Fruit fly (Drosophila melanogaster) whole organism, embryonic: ENCODE data around the gene RhoGAPp190.
A peak's percentile ranks its signal among the peaks of the same experiment; 100 is the strongest.

Experiments
- Adf1 ChIP-seq: fragments of 200-800 bp; sonication (Bioruptor generic); IDR thresholded peaks from 2 replicates; pipeline ENCODE4 v1.3.6; 2022; ENCODE audit warnings: missing biosample characterization, missing genetic modification characterization
- CG10209 ChIP-seq: fragments of 200-800 bp; sonication (Bioruptor generic); optimal IDR thresholded peaks from 3 replicates; lab custom pipeline; 2017; ENCODE audit warnings: missing biosample characterization, mild to moderate bottlenecking, missing genetic modification characterization, missing genetic modification reagents
- CG10654 ChIP-seq: fragments of 200-800 bp; sonication (Bioruptor generic); optimal IDR thresholded peaks from 2 replicates; lab custom pipeline; 2016; ENCODE audit warnings: missing biosample characterization, missing genetic modification characterization
- CG10979 ChIP-seq: fragments of 200-800 bp; sonication (Bioruptor generic); optimal IDR thresholded peaks from 2 replicates; lab custom pipeline; 2018; ENCODE audit warnings: missing biosample characterization, mild to moderate bottlenecking, missing genetic modification characterization, moderate library complexity
- CG11085 ChIP-seq: fragments of 200-800 bp; sonication (Bioruptor generic); IDR thresholded peaks from 2 replicates; pipeline ENCODE4 v1.3.6; 2022; ENCODE audit warnings: missing biosample characterization, missing genetic modification characterization
- CG11504 ChIP-seq: fragments of 200-800 bp; sonication (Bioruptor generic); optimal IDR thresholded peaks from 3 replicates; lab custom pipeline; 2019; ENCODE audit warnings: missing biosample characterization, mild to moderate bottlenecking, missing genetic modification characterization, moderate library complexity
- CG11695 ChIP-seq: fragments of 200-800 bp; sonication (Bioruptor generic); IDR thresholded peaks from 3 replicates; pipeline ENCODE4 v1.3.6; 2022; ENCODE audit warnings: missing biosample characterization, missing genetic modification characterization
- CG13123 ChIP-seq: fragments of 200-800 bp; sonication (Bioruptor generic); optimal IDR thresholded peaks from 2 replicates; lab custom pipeline; 2016; ENCODE audit warnings: missing biosample characterization, missing genetic modification characterization
- CG14050 ChIP-seq: fragments of 200-800 bp; sonication (Bioruptor generic); IDR thresholded peaks from 3 replicates; pipeline ENCODE4 v1.3.6; 2022; ENCODE audit warnings: missing biosample characterization, missing genetic modification characterization
- CG15073 ChIP-seq: fragments of 200-800 bp; sonication (Bioruptor generic); optimal IDR thresholded peaks from 2 replicates; lab custom pipeline; 2016; ENCODE audit warnings: missing biosample characterization, missing genetic modification characterization
- CG18262 ChIP-seq: fragments of 200-800 bp; optimal IDR thresholded peaks from 3 replicates; lab custom pipeline; 2019; ENCODE audit warnings: missing biosample characterization, mild to moderate bottlenecking, missing genetic modification characterization, moderate library complexity
- CG2678 ChIP-seq: fragments of 200-800 bp; sonication (Bioruptor generic); optimal IDR thresholded peaks from 3 replicates; lab custom pipeline; 2019; ENCODE audit warnings: missing biosample characterization, mild to moderate bottlenecking, missing genetic modification characterization, moderate library complexity
- CG4360 ChIP-seq: fragments of 200-800 bp; sonication (Bioruptor generic); IDR thresholded peaks from 2 replicates; pipeline ENCODE4 v1.3.6; 2022; ENCODE audit warnings: missing biosample characterization, missing genetic modification characterization
- CG6683 ChIP-seq: fragments of 200-800 bp; sonication (Bioruptor generic); optimal IDR thresholded peaks from 2 replicates; lab custom pipeline; 2017; ENCODE audit warnings: missing biosample characterization, mild to moderate bottlenecking, missing genetic modification characterization, missing genetic modification reagents
- CG7839 ChIP-seq: fragments of 200-800 bp; sonication (Bioruptor generic); optimal IDR thresholded peaks from 3 replicates; lab custom pipeline; 2018; ENCODE audit warnings: missing biosample characterization, mild to moderate bottlenecking, missing genetic modification characterization, moderate library complexity
- CG8924 ChIP-seq: fragments of 200-800 bp; optimal IDR thresholded peaks from 3 replicates; lab custom pipeline; 2019; ENCODE audit warnings: missing biosample characterization, mild to moderate bottlenecking, missing genetic modification characterization, moderate library complexity
- Drgx ChIP-seq: fragments of 200-800 bp; sonication (Bioruptor generic); IDR thresholded peaks from 2 replicates; pipeline ENCODE4 v1.3.6; 2022; ENCODE audit warnings: missing biosample characterization, missing genetic modification characterization
- Fer2 ChIP-seq: fragments of 200-800 bp; sonication (Bioruptor generic); optimal IDR thresholded peaks from 2 replicates; lab custom pipeline; 2018; ENCODE audit warnings: missing biosample characterization, mild to moderate bottlenecking, missing genetic modification characterization, moderate library complexity
- Hmr ChIP-seq: fragments of 200-800 bp; sonication (Bioruptor generic); optimal IDR thresholded peaks from 3 replicates; lab custom pipeline; 2017; ENCODE audit warnings: mild to moderate bottlenecking, missing biosample characterization, missing genetic modification reagents, missing genetic modification characterization
- Hsf ChIP-seq: fragments of 200-800 bp; sonication (Bioruptor generic); optimal IDR thresholded peaks from 3 replicates; lab custom pipeline; 2016; ENCODE audit warnings: missing biosample characterization, missing genetic modification characterization
- MESR4 ChIP-seq: fragments of 200-800 bp; sonication (Bioruptor generic); optimal IDR thresholded peaks from 2 replicates; lab custom pipeline; 2018; ENCODE audit warnings: missing biosample characterization, mild to moderate bottlenecking, missing genetic modification characterization, moderate library complexity
- Oli ChIP-seq: fragments of 200-800 bp; sonication (Bioruptor generic); optimal IDR thresholded peaks from 2 replicates; lab custom pipeline; 2018; ENCODE audit warnings: missing biosample characterization, mild to moderate bottlenecking, missing genetic modification characterization, moderate library complexity
- Spps ChIP-seq: fragments of 200-800 bp; sonication (Bioruptor generic); optimal IDR thresholded peaks from 2 replicates; lab custom pipeline; 2018; ENCODE audit warnings: missing biosample characterization, mild to moderate bottlenecking, missing genetic modification characterization
- al ChIP-seq: fragments of 200-800 bp; sonication (Bioruptor generic); IDR thresholded peaks from 2 replicates; pipeline ENCODE4 v1.3.6; 2022; ENCODE audit warnings: missing biosample characterization, missing genetic modification characterization
- br ChIP-seq: fragments of >200 bp; optimal IDR thresholded peaks from 2 replicates; lab custom pipeline; 2017
- bsh ChIP-seq, 2 experiments: fragments of 200-800 bp; sonication (Bioruptor generic); optimal IDR thresholded peaks; 2 replicates each; lab custom pipeline; 2017 to 2018; ENCODE audit warnings: mild to moderate bottlenecking in 2 of 2, missing biosample characterization in 2 of 2, missing genetic modification characterization in 2 of 2, moderate library complexity in 1 of 2
- chinmo ChIP-seq: fragments of 200-800 bp; sonication (Bioruptor generic); IDR thresholded peaks from 4 replicates; pipeline ENCODE4 v1.3.6; 2022; ENCODE audit warnings: missing biosample characterization, missing genetic modification characterization; ENCODE audit not compliant: partially characterized antibody
- ci ChIP-seq: fragments of 200-800 bp; sonication (Bioruptor generic); IDR thresholded peaks from 3 replicates; pipeline ENCODE4 v1.3.6; 2022; ENCODE audit warnings: missing biosample characterization, missing genetic modification characterization
- cwo ChIP-seq: fragments of 200-800 bp; sonication (Bioruptor generic); optimal IDR thresholded peaks from 3 replicates; lab custom pipeline; 2017; ENCODE audit warnings: missing biosample characterization, missing genetic modification characterization, mild to moderate bottlenecking, moderate library complexity, missing genetic modification reagents
- dmrt99B ChIP-seq: fragments of 200-800 bp; sonication (Bioruptor generic); optimal IDR thresholded peaks from 2 replicates; lab custom pipeline; 2018; ENCODE audit warnings: missing biosample characterization, mild to moderate bottlenecking, missing genetic modification characterization, moderate library complexity
- emc ChIP-seq: fragments of 200-800 bp; sonication (Bioruptor generic); optimal IDR thresholded peaks from 2 replicates; lab custom pipeline; 2016; ENCODE audit warnings: missing biosample characterization, missing genetic modification characterization
- eve ChIP-seq, 2 experiments: fragments of >200 bp; optimal IDR thresholded peaks; 2 replicates each; lab custom pipeline; 2017; ENCODE audit warnings: missing biosample characterization in 2 of 2, missing genetic modification characterization in 2 of 2
- gem ChIP-seq: fragments of 200-800 bp; sonication (Bioruptor generic); optimal IDR thresholded peaks from 2 replicates; lab custom pipeline; 2019; ENCODE audit warnings: missing biosample characterization, mild to moderate bottlenecking, missing genetic modification characterization, moderate library complexity
- gsb-n ChIP-seq: fragments of 200-800 bp; sonication (Bioruptor generic); optimal IDR thresholded peaks from 3 replicates; lab custom pipeline; 2018; ENCODE audit warnings: missing biosample characterization, mild to moderate bottlenecking, missing genetic modification characterization
- ind ChIP-seq: fragments of 200-800 bp; sonication (Bioruptor generic); optimal IDR thresholded peaks from 3 replicates; lab custom pipeline; 2016; ENCODE audit warnings: missing biosample characterization, missing genetic modification characterization
- knrl ChIP-seq: fragments of 200-800 bp; sonication (Bioruptor generic); IDR thresholded peaks from 3 replicates; pipeline ENCODE4 v1.3.6; 2022; ENCODE audit warnings: missing biosample characterization, missing genetic modification characterization; ENCODE audit not compliant: partially characterized antibody
- lov ChIP-seq, 2 experiments: fragments of 200-800 bp in 1 of 2; fragments of >200 bp in 1 of 2; sonication (Bioruptor generic) in 1 of 2; IDR thresholded peaks in 1 of 2; optimal IDR thresholded peaks in 1 of 2; 2 replicates in 1 of 2; 3 replicates in 1 of 2; pipeline versions ENCODE4 v1.3.6 to Lab custom; 2017 to 2022; ENCODE audit warnings: missing biosample characterization in 1 of 2, missing genetic modification characterization in 1 of 2
- nom ChIP-seq: fragments of 200-800 bp; sonication (Bioruptor generic); optimal IDR thresholded peaks from 2 replicates; lab custom pipeline; 2017; ENCODE audit warnings: missing biosample characterization, missing genetic modification characterization, mild to moderate bottlenecking, moderate library complexity, missing genetic modification reagents
- row ChIP-seq: fragments of 200-800 bp; sonication (Bioruptor generic); IDR thresholded peaks from 3 replicates; pipeline ENCODE4 v1.3.6; 2022; ENCODE audit warnings: missing biosample characterization, missing genetic modification characterization
- salm ChIP-seq: fragments of 200-800 bp; sonication (Bioruptor generic); optimal IDR thresholded peaks from 2 replicates; lab custom pipeline; 2018; ENCODE audit warnings: missing biosample characterization, mild to moderate bottlenecking, missing genetic modification characterization
- sens ChIP-seq: fragments of 200-800 bp; sonication (Bioruptor generic); peaks from one replicate; lab custom pipeline; 2016; ENCODE audit warnings: missing biosample characterization, missing genetic modification characterization
- tna ChIP-seq: fragments of 200-800 bp; sonication (Bioruptor generic); IDR thresholded peaks from 2 replicates; pipeline ENCODE4 v1.3.6; 2022; ENCODE audit warnings: missing biosample characterization, missing genetic modification characterization; ENCODE audit not compliant: partially characterized antibody
- usp ChIP-seq: fragments of >200 bp; optimal IDR thresholded peaks from 2 replicates; lab custom pipeline; 2017; ENCODE audit warnings: missing biosample characterization, missing genetic modification characterization

Gene RhoGAPp190

dm6 chrX:17694873-17695446 is 42.6 kb upstream of the RhoGAPp190 start (continued):
- TF ChIP-seq Hmr (GFP tag; lab: Kevin White, UChicago) (peak; percentile 5), CG6683 (GFP tag; lab: Kevin White, UChicago) (peak; percentile 6), emc (GFP tag; lab: Kevin White, UChicago) (no peak), bsh (GFP tag; optimal IDR thresholded peaks at IDR 0.05; lab: Kevin White, UChicago) (peak in 1 of 2 experiments; percentile 3), CG11695 (GFP tag; lab: Robert Waterston, UW) (0 out of 3 replicates have a peak, but pooled peaks have one; percentile 25), MESR4 (GFP tag; lab: Kevin White, UChicago) (no peak), al (GFP tag; lab: Robert Waterston, UW) (no peak), br (lab: Kevin White, UChicago) (no peak), CG10654 (no peak), usp (GFP tag; lab: Kevin White, UChicago) (no peak), CG11085 (GFP tag; lab: Robert Waterston, UW) (no peak)

- TF ChIP-seq sens (no peak), CG15073 (GFP tag; lab: Kevin White, UChicago) (no peak), ci (GFP tag; lab: Robert Waterston, UW) (no peak), tna (0 out of 2 replicates have a peak, but pooled peaks have one; percentile 14), Drgx (GFP tag; lab: Robert Waterston, UW) (peak; percentile 56; the same call in 1 of the 2 replicates), lov (optimal IDR thresholded peaks at IDR 0.05; lab: Kevin White, UChicago) (no peak), lov (GFP tag; IDR thresholded peaks at IDR 0.05; lab: Robert Waterston, UW) (0 out of 3 replicates have a peak, but pooled peaks have one; percentile 4), chinmo (GFP tag; lab: Robert Waterston, UW) (0 out of 4 replicates have a peak, but pooled peaks have one; percentile 34), row (GFP tag; lab: Robert Waterston, UW) (peak; percentile 23; the same call in 1 of the 3 replicates), Adf1 (peak; percentile 55), nom (GFP tag; lab: Kevin White, UChicago) (peak; percentile 77), bsh (GFP tag; optimal IDR thresholded peaks at IDR 0.05; lab: Kevin White, UChicago) (peak in 1 of 2 experiments; percentile 60)
Observed at dm6 chrX:17693981-17694872, 41.9 kb upstream of the RhoGAPp190 start.

- peak; percentile 32 for TF ChIP-seq CG2678 (tag; lab: Kevin White, UChicago)
- TF ChIP-seq CG13123, result no peak
- TF ChIP-seq sens, result peak; percentile 12
- TF ChIP-seq CG4360 (GFP tag; lab: Robert Waterston, UW), result no peak
- TF ChIP-seq tna, result no peak
- no peak for TF ChIP-seq cwo (GFP tag; lab: Kevin White, UChicago)
- TF ChIP-seq Fer2 (tag; lab: Kevin White, UChicago), result no peak
- TF ChIP-seq salm (tag; lab: Kevin White, UChicago), result no peak
- no peak for TF ChIP-seq CG10209 (GFP tag; lab: Kevin White, UChicago)
- peak; percentile 55 for TF ChIP-seq CG11504 (tag; lab: Kevin White, UChicago)
- peak; percentile 9 for TF ChIP-seq CG7839 (tag; lab: Kevin White, UChicago)
- 0 out of 2 replicates have a peak, but pooled peaks have one; percentile 43 for TF ChIP-seq Drgx (GFP tag; lab: Robert Waterston, UW)
- TF ChIP-seq gsb-n, result no peak
- peak in 1 of 2 experiments; percentile 52 for TF ChIP-seq eve (GFP tag; optimal IDR thresholded peaks at IDR 0.05; lab: Kevin White, UChicago)
- no peak for TF ChIP-seq Spps (tag; lab: Kevin White, UChicago)
- TF ChIP-seq Hsf (GFP tag; lab: Kevin White, UChicago), result no peak
- TF ChIP-seq dmrt99B (tag; lab: Kevin White, UChicago), result peak; percentile 43
- TF ChIP-seq gem, result peak; percentile 37
- peak; percentile 5 for TF ChIP-seq CG10979 (tag; lab: Kevin White, UChicago)
- peak; percentile 14 for TF ChIP-seq Oli
- TF ChIP-seq Hmr (GFP tag; lab: Kevin White, UChicago), result no peak
- TF ChIP-seq CG14050 (GFP tag; lab: Robert Waterston, UW), result no peak
- no peak for TF ChIP-seq ind
- TF ChIP-seq row (GFP tag; lab: Robert Waterston, UW), result peak; percentile 35; the same call in 1 of the 3 replicates
- TF ChIP-seq knrl (GFP tag; lab: Robert Waterston, UW), result no peak
- TF ChIP-seq CG18262 (tag; lab: Kevin White, UChicago), result peak; percentile 10
- TF ChIP-seq CG8924 (tag; lab: Kevin White, UChicago), result no peak
Observed at dm6 chrX:17692729-17693128, 40.4 kb upstream of the RhoGAPp190 start.
